Worm (Caenorhabditis elegans): Measurements from ENCODE around the gene spig-10.

DNA sequence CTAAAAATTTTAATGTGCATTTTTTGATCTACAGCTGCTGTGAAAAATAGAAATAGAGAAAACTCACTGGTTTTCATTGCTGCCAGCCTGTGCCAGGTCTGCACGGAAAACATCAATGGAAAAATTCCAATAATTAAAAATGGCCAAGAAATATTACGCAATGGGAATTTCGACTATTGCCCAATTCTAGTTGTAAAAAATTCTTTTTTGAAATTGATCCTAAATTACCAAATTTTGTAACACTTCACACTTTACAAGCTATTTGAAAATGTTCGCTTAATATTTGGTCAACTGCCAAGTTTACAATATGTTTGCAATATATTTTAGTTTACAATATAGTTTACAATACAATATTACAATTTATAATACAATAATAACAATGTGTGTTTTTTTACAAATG, 5.3 kb upstream of the spig-10 start:
- no peak for TF ChIP-seq ztf-29 (GFP tag; IDR thresholded peaks at IDR 0.05)
- TF ChIP-seq med-1 (GFP tag; optimal IDR thresholded peaks at IDR 0.05; ENCODE audit: insufficient read depth): no peak
- no peak for TF ChIP-seq cog-1 (tag; optimal IDR thresholded peaks at IDR 0.05)
- no peak for TF ChIP-seq T22C8.4 (GFP tag; IDR thresholded peaks at IDR 0.05)
- no peak for TF ChIP-seq flt-1 (GFP tag; IDR thresholded peaks at IDR 0.05)
- TF ChIP-seq ref-1 (GFP tag; conservative IDR thresholded peaks at IDR 0.05): no peak
- no peak for TF ChIP-seq ztf-23 (GFP tag; IDR thresholded peaks at IDR 0.05)
